Worm (Caenorhabditis elegans) whole organism, young adult: ENCODE data around the gene D1086.18.
A peak's percentile ranks its signal among the peaks of the same experiment; 100 is the strongest.

ENCODE experiments used
- C17E4.6 ChIP-seq: fragments of 200-800 bp; sonication (Bioruptor generic); IDR thresholded peaks from 2 replicates; pipeline ENCODE4 v1.3.6; 2022; ENCODE audit warnings: missing genetic modification reagents, missing genetic modification characterization, missing compliant biosample characterization
- F23B12.7 ChIP-seq: sonication (generic microtip); optimal IDR thresholded peaks from 2 replicates; lab custom pipeline; 2017; ENCODE audit warnings: missing genetic modification characterization, mild to moderate bottlenecking, missing compliant biosample characterization, antibody characterized with exemption, moderate library complexity; ENCODE audit not compliant: insufficient read depth
- F33H1.4 ChIP-seq: fragments of 200-800 bp; sonication (Bioruptor generic); IDR thresholded peaks from 2 replicates; pipeline ENCODE4 v1.3.6; 2022; ENCODE audit warnings: missing genetic modification reagents, missing genetic modification characterization, missing compliant biosample characterization
- F37B4.10 ChIP-seq: fragments of 200-800 bp; sonication (Bioruptor generic); IDR thresholded peaks from 2 replicates; pipeline ENCODE4 v1.3.6; 2022; ENCODE audit warnings: missing genetic modification characterization, missing compliant biosample characterization
- F57C9.4 ChIP-seq: sonication (generic microtip); optimal IDR thresholded peaks from 2 replicates; lab custom pipeline; 2017; ENCODE audit warnings: mild to moderate bottlenecking, missing genetic modification characterization, missing compliant biosample characterization
- K11D2.4 ChIP-seq: fragments of 200-800 bp; sonication (Bioruptor generic); IDR thresholded peaks from 2 replicates; pipeline ENCODE4 v1.3.6; 2022; ENCODE audit warnings: missing genetic modification reagents, missing genetic modification characterization, missing compliant biosample characterization
- K12H6.12 ChIP-seq: fragments of 200-800 bp; sonication (Bioruptor generic); optimal IDR thresholded peaks from 2 replicates; lab custom pipeline; 2018; ENCODE audit warnings: mild to moderate bottlenecking, missing genetic modification characterization, missing compliant biosample characterization
- T26A5.8 ChIP-seq: sonication (generic microtip); optimal IDR thresholded peaks from 2 replicates; lab custom pipeline; 2016; ENCODE audit warnings: missing genetic modification characterization, missing compliant biosample characterization
- Y67H2A.10 ChIP-seq: fragments of 200-800 bp; sonication (Bioruptor generic); conservative IDR thresholded peaks from 2 replicates; pipeline ENCODE4 v1.3.6; 2022; ENCODE audit warnings: missing genetic modification reagents, missing genetic modification characterization, missing compliant biosample characterization
- Y79H2A.3 ChIP-seq: fragments of 200-800 bp; sonication (Bioruptor generic); conservative IDR thresholded peaks from 2 replicates; pipeline ENCODE4 v1.3.6; 2022; ENCODE audit warnings: missing genetic modification reagents, missing genetic modification characterization, missing compliant biosample characterization
- ZK185.1 ChIP-seq: sonication (generic microtip); optimal IDR thresholded peaks from 2 replicates; lab custom pipeline; 2016; ENCODE audit warnings: mild to moderate bottlenecking, missing genetic modification characterization, missing compliant biosample characterization; ENCODE audit not compliant: poor library complexity, severe bottlenecking
- aptf-3 ChIP-seq: fragments of 200-800 bp; sonication (Bioruptor generic); IDR thresholded peaks from 2 replicates; pipeline ENCODE4 v1.3.6; 2022; ENCODE audit warnings: missing genetic modification characterization, missing compliant biosample characterization
- athp-1 ChIP-seq: sonication (generic microtip); optimal IDR thresholded peaks from 2 replicates; lab custom pipeline; 2017; ENCODE audit warnings: mild to moderate bottlenecking, missing genetic modification characterization, missing compliant biosample characterization
- attf-3 ChIP-seq: fragments of 200-800 bp; sonication (Bioruptor generic); conservative IDR thresholded peaks from 2 replicates; pipeline ENCODE4 v1.3.6; 2022; ENCODE audit warnings: missing genetic modification reagents, missing genetic modification characterization, missing compliant biosample characterization
- attf-5 ChIP-seq: fragments of 200-800 bp; sonication (Bioruptor generic); optimal IDR thresholded peaks from 2 replicates; lab custom pipeline; 2018; ENCODE audit warnings: mild to moderate bottlenecking, missing genetic modification characterization, missing compliant biosample characterization
- ccch-3 ChIP-seq: fragments of 200-800 bp; sonication (Bioruptor generic); optimal IDR thresholded peaks from 2 replicates; lab custom pipeline; 2018; ENCODE audit warnings: mild to moderate bottlenecking, missing genetic modification characterization, missing compliant biosample characterization
- cebp-1 ChIP-seq, 2 experiments: fragments of 200-800 bp in 1 of 2; sonication (Bioruptor generic) in 1 of 2; sonication (generic microtip) in 1 of 2; IDR thresholded peaks in 1 of 2; optimal IDR thresholded peaks in 1 of 2; 2 replicates each; pipeline versions ENCODE4 v1.3.6 to Lab custom; 2017 to 2022; ENCODE audit warnings: missing compliant biosample characterization in 2 of 2, missing genetic modification characterization in 2 of 2, mild to moderate bottlenecking in 1 of 2, missing genetic modification reagents in 1 of 2, moderate library complexity in 1 of 2
- dox-1 ChIP-seq: fragments of 200-800 bp; sonication (Bioruptor generic); IDR thresholded peaks from 2 replicates; pipeline ENCODE4 v1.3.6; 2022; ENCODE audit warnings: missing genetic modification reagents, missing genetic modification characterization, missing compliant biosample characterization
- dpff-1 ChIP-seq: sonication (generic microtip); optimal IDR thresholded peaks from 2 replicates; lab custom pipeline; 2017; ENCODE audit warnings: mild to moderate bottlenecking, missing genetic modification characterization, missing compliant biosample characterization
- fkh-3 ChIP-seq: sonication (generic microtip); optimal IDR thresholded peaks from 2 replicates; lab custom pipeline; 2016; ENCODE audit warnings: mild to moderate bottlenecking, missing genetic modification characterization, missing compliant biosample characterization
- him-1 ChIP-seq: sonication (generic microtip); optimal IDR thresholded peaks from 2 replicates; lab custom pipeline; 2016; ENCODE audit warnings: missing genotype, missing genetic modification reagents, missing genetic modification characterization, missing compliant biosample characterization
- hlh-26 ChIP-seq: fragments of 200-800 bp; sonication (Bioruptor generic); conservative IDR thresholded peaks from 2 replicates; pipeline ENCODE4 v1.3.6; 2022; ENCODE audit warnings: missing genetic modification reagents, missing genetic modification characterization, missing compliant biosample characterization
- hrde-1 ChIP-seq: sonication (generic microtip); optimal IDR thresholded peaks from 2 replicates; lab custom pipeline; 2016; ENCODE audit warnings: missing genetic modification characterization, mild to moderate bottlenecking, missing compliant biosample characterization, moderate library complexity, missing genotype, missing genetic modification reagents, borderline replicate concordance
- lin-35 ChIP-seq, 3 experiments: fragments of 150-350 bp in 2 of 3; sonication (generic microtip) in 1 of 3; optimal IDR thresholded peaks; 2 replicates each; lab custom pipeline; 2014 to 2018; ENCODE audit warnings: missing biosample characterization in 3 of 3, missing genetic modification characterization in 3 of 3, missing genetic modification reagents in 3 of 3
- lin-54 ChIP-seq: fragments of 200-800 bp; sonication (Bioruptor generic); optimal IDR thresholded peaks from 2 replicates; lab custom pipeline; 2018; ENCODE audit warnings: mild to moderate bottlenecking, missing genetic modification characterization, missing compliant biosample characterization
- lir-1 ChIP-seq: fragments of 200-800 bp; sonication (Bioruptor generic); conservative IDR thresholded peaks from 2 replicates; pipeline ENCODE4 v1.3.6; 2022; ENCODE audit warnings: missing genetic modification reagents, missing genetic modification characterization, missing compliant biosample characterization
- lsy-27 ChIP-seq: sonication (generic microtip); optimal IDR thresholded peaks from 2 replicates; lab custom pipeline; 2017; ENCODE audit warnings: missing genetic modification characterization, mild to moderate bottlenecking, missing compliant biosample characterization, antibody characterized with exemption, missing genotype, borderline replicate concordance; ENCODE audit not compliant: insufficient read depth
- madf-10 ChIP-seq: sonication (generic microtip); optimal IDR thresholded peaks from 2 replicates; lab custom pipeline; 2016; ENCODE audit warnings: mild to moderate bottlenecking, missing genetic modification characterization, missing compliant biosample characterization
- mel-28 ChIP-seq: sonication (generic microtip); optimal IDR thresholded peaks from 2 replicates; lab custom pipeline; 2016; ENCODE audit warnings: borderline replicate concordance, mild to moderate bottlenecking, missing genetic modification characterization, missing compliant biosample characterization
- nfya-2 ChIP-seq: fragments of 200-800 bp; sonication (Bioruptor generic); IDR thresholded peaks from 2 replicates; pipeline ENCODE4 v1.3.6; 2022; ENCODE audit warnings: missing genetic modification reagents, missing genetic modification characterization, missing compliant biosample characterization
- pbrm-1 ChIP-seq: fragments of 200-800 bp; sonication (Bioruptor generic); IDR thresholded peaks from 2 replicates; pipeline ENCODE4 v1.3.6; 2022; ENCODE audit warnings: missing genetic modification reagents, missing genetic modification characterization, missing compliant biosample characterization
- sea-2 ChIP-seq: fragments of 200-800 bp; sonication (Bioruptor generic); IDR thresholded peaks from 2 replicates; pipeline ENCODE4 v1.3.6; 2022; ENCODE audit warnings: missing genetic modification characterization, missing compliant biosample characterization
- snpc-1.1 ChIP-seq: sonication (generic microtip); optimal IDR thresholded peaks from 2 replicates; lab custom pipeline; 2017; ENCODE audit warnings: missing genetic modification characterization, mild to moderate bottlenecking, missing compliant biosample characterization, antibody characterized with exemption, moderate library complexity, missing genotype, missing genetic modification reagents; ENCODE audit not compliant: insufficient read depth
- snpc-1.3 ChIP-seq: sonication (generic microtip); optimal IDR thresholded peaks from 2 replicates; lab custom pipeline; 2017; ENCODE audit warnings: missing genetic modification characterization, mild to moderate bottlenecking, missing compliant biosample characterization, antibody characterized with exemption, moderate library complexity, missing genotype, missing genetic modification reagents; ENCODE audit not compliant: insufficient read depth
- snpc-4 ChIP-seq, 5 experiments: fragments of 150-350 bp in 1 of 5; sonication (generic microtip) in 4 of 5; optimal IDR thresholded peaks; 2 replicates each; lab custom pipeline; 2014 to 2018; ENCODE audit warnings: missing genetic modification characterization in 5 of 5, missing biosample characterization in 3 of 5, antibody characterized with exemption in 2 of 5, mild to moderate bottlenecking in 2 of 5, missing compliant biosample characterization in 2 of 5, missing genotype in 2 of 5, moderate library complexity in 2 of 5, missing genetic modification reagents in 1 of 5
- tbp1 ChIP-seq: fragments of 200-800 bp; sonication (Bioruptor generic); optimal IDR thresholded peaks from 2 replicates; lab custom pipeline; 2018; ENCODE audit warnings: mild to moderate bottlenecking, missing genetic modification characterization, missing compliant biosample characterization
- unc-130 ChIP-seq: sonication (generic microtip); optimal IDR thresholded peaks from 2 replicates; lab custom pipeline; 2016; ENCODE audit warnings: missing genetic modification reagents, missing genetic modification characterization, missing compliant biosample characterization
- zim-3 ChIP-seq: sonication (generic microtip); optimal IDR thresholded peaks from 2 replicates; lab custom pipeline; 2017; ENCODE audit warnings: mild to moderate bottlenecking, missing genetic modification characterization, moderate library complexity, missing compliant biosample characterization
- ztf-22 ChIP-seq: fragments of 200-800 bp; sonication (Bioruptor generic); optimal IDR thresholded peaks from 2 replicates; lab custom pipeline; 2018; ENCODE audit warnings: mild to moderate bottlenecking, missing genetic modification characterization, moderate library complexity, missing compliant biosample characterization

D1086.18 gene

DNA sequence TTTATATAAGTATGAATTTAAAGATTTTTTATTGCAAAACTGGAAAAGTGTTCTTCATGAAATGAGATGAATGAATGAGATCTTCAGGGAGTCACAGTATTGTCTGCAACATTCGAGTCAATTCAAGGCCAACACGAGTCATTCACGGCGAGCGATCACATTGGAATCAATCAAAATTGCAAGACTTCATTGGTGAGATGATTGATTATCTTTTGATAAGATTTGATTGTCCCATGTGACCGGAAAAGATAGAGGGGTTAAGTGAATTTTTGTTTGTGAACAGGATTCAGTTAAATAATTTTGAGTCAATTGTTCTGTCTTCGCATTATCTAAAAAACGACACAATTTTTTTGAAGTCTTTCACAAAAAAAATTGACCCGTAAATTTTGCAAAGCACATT lies 9.3 kb downstream of the D1086.18 start:
- no peak for TF ChIP-seq T26A5.8 (tag; lab: Kevin White, UChicago)
- TF ChIP-seq attf-5: no peak
- no peak for TF ChIP-seq aptf-3 (GFP tag; lab: Robert Waterston, UW)
- no peak for TF ChIP-seq ztf-22 (GFP tag; lab: Kevin White, UChicago)
- TF ChIP-seq dpff-1 (tag; lab: Kevin White, UChicago): no peak
- no peak for TF ChIP-seq Y67H2A.10
- TF ChIP-seq mel-28 (tag; lab: Kevin White, UChicago): no peak
- TF ChIP-seq him-1 (tag; lab: Kevin White, UChicago): no peak
- no peak for TF ChIP-seq ZK185.1 (tag; lab: Kevin White, UChicago)
- no peak for TF ChIP-seq dox-1
- no peak for TF ChIP-seq F57C9.4 (tag; lab: Kevin White, UChicago)
- no peak for TF ChIP-seq sea-2
- TF ChIP-seq snpc-1.3 (tag; lab: Kevin White, UChicago): no peak
- no peak for TF ChIP-seq ccch-3 (GFP tag; lab: Kevin White, UChicago)
- TF ChIP-seq pbrm-1: no peak
- no peak for TF ChIP-seq tbp1 (GFP tag; lab: Kevin White, UChicago)
- no peak for TF ChIP-seq fkh-3 (tag; lab: Kevin White, UChicago)
- TF ChIP-seq lin-35 (GFP tag; optimal IDR thresholded peaks at IDR 0.05; lab: Kevin White, UChicago): no peak
- no peak for TF ChIP-seq hrde-1 (tag; lab: Kevin White, UChicago)
- no peak for TF ChIP-seq Y79H2A.3 (GFP tag; lab: Robert Waterston, UW)

- TF ChIP-seq snpc-4 (GFP tag; optimal IDR thresholded peaks at IDR 0.05; lab: Kevin White, UChicago) (peak; percentile 10), snpc-4 (tag; optimal IDR thresholded peaks at IDR 0.05; lab: Kevin White, UChicago) (peak in 2 of 4 experiments; percentile 77 to 79), snpc-1.1 (tag; lab: Kevin White, UChicago) (peak; percentile 78), zim-3 (no peak)
These were observed 11.7 kb downstream of the D1086.18 start for ce11 chrV:14097358-14097757.

DNA sequence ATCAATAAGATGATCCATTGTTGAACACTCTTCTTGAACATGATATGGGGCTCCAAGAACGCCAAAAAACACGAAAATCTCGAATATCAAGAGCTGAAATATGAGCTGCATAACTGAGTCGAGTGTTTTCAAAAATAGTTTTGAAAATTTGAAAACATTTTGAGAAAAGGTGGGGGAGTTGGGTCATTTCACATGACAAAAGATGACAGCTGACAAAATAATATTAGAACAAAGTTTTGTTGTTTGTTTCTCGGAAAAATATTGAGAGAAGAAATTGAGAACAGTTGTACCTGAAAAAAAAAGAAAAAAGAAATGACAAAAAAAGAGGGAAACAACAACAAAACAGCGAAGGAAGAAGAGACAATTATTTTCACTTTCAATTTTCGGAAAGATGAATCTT lies 12.8 kb downstream of the D1086.18 start, which contains the start of the genes D1086.2 and D1086.1:
Gene D1086.2 (minus strand): TSS at position 150 of the 400 bp plus-strand sequence.
Gene D1086.1 (plus strand): TSS at position 340 of the 400 bp plus-strand sequence.
- TF ChIP-seq unc-130 (GFP tag; lab: Kevin White, UChicago) (no peak), attf-3 (no peak), madf-10 (no peak), nfya-2 (GFP tag; lab: Robert Waterston, UW) (no peak)

DNA sequence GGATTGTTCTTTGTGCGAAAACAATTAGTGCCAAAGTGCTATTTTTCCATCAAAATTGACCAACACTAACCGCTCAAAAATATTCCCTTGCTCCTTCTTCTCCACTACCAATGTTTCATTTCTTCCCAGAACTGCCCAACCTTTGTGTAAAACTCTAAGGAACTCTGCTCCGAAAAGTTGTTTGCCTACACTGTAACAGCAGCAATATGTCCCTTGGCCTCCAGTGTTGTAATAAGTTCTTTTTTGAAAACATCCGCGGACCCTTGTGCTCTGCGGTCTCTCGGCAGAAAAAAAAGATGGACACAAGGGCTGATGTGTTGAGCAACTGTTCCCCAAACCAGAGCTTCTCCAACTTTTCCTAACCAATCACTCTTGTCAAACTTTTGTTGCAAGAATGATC lies 15.2 kb downstream of the D1086.18 start, which contains the start of gene D1086.12:
Gene D1086.12 (plus strand): TSS at position 301 of the 400 bp plus-strand sequence.
- TF ChIP-seq snpc-1.3 (tag; lab: Kevin White, UChicago) (no peak), athp-1 (tag; lab: Kevin White, UChicago) (no peak), lir-1 (GFP tag; lab: Robert Waterston, UW) (no peak), C17E4.6 (GFP tag; lab: Robert Waterston, UW) (no peak), F33H1.4 (GFP tag; lab: Robert Waterston, UW) (no peak), F37B4.10 (GFP tag; lab: Robert Waterston, UW) (no peak), lsy-27 (tag; lab: Kevin White, UChicago) (no peak), K11D2.4 (GFP tag; lab: Robert Waterston, UW) (no peak), cebp-1 (GFP tag; IDR thresholded peaks at IDR 0.05; lab: Robert Waterston, UW) (no peak), cebp-1 (tag; optimal IDR thresholded peaks at IDR 0.05; lab: Kevin White, UChicago) (no peak), hlh-26 (GFP tag; lab: Robert Waterston, UW) (no peak), F23B12.7 (tag; lab: Kevin White, UChicago) (no peak), K12H6.12 (tag; lab: Kevin White, UChicago) (no peak), lin-54 (GFP tag; lab: Kevin White, UChicago) (no peak)
